Fruit fly (Drosophila melanogaster): ENCODE data around the gene CG43056.
A peak's percentile ranks its signal among the peaks of the same experiment; 100 is the strongest.

The CG43056 gene

DNA sequence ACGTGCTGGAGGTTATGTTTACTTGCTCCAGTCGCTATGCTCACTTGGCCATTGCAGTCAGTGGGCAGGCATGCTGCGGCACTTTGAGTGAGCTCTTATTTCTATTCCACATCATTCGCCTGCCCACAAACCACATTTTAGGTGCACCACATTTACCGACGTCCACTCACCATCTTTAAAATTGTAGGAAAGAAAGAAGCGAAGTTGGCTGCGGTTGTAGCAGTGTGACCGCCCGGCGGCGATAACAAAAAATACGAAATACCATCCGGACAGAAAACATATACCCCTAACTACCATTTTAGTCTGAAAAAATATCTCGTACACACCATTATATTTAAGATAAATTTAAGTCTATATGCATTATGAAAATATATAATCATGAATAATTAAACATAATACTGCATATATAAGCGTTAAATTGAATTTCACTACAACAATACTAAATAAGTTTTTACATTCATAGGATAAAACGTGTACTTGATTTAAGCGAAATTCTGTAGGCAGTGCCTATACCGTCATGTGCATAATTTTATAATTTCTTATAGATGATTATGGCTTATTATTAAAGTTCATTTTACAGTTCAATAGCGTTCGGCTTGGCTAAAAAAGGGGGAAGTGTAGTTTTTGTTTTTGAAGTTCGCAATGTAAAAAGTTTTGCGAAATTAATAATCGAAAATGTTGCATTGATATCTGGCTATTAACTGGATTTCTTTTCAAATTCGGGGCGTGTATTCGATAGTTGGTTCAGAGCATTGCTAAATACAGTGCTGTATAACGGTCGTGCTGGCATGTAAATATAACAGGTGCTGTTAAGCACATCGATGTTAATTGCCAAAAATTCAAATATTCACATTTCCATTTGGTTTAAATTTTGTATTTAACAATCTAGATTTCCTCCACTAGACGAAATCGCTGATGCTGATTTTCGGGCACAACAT lies 20.8 kb downstream of the CG43056 start, which contains the start of gene RpL27A (continued):
- peak; percentile 73 for TF ChIP-seq CG5953 (GFP tag; IDR thresholded peaks at IDR 0.05)
- peak; percentile 68 for TF ChIP-seq CG18262 (tag; optimal IDR thresholded peaks at IDR 0.05)
- no peak for TF ChIP-seq br (optimal IDR thresholded peaks at IDR 0.05)
- TF ChIP-seq Med (GFP tag): peak; percentile 98
- TF ChIP-seq ab (GFP tag; optimal IDR thresholded peaks at IDR 0.05): no peak
- peak; percentile 57 for TF ChIP-seq Dip3 (GFP tag; optimal IDR thresholded peaks at IDR 0.05)
- TF ChIP-seq ci (GFP tag; IDR thresholded peaks at IDR 0.05): peak; percentile 97
- peak; percentile 34 for TF ChIP-seq kay (GFP tag; optimal IDR thresholded peaks at IDR 0.05)
- TF ChIP-seq CG9215 (GFP tag; IDR thresholded peaks at IDR 0.05): peak; percentile 53
- peak; percentile 70 for TF ChIP-seq Sry-β (GFP tag; optimal IDR thresholded peaks at IDR 0.05)
- TF ChIP-seq CG14667 (GFP tag; IDR thresholded peaks at IDR 0.05): peak; percentile 57; the same call in 1 of the 2 replicates
- peak; percentile 43 for TF ChIP-seq CG8359 (GFP tag; optimal IDR thresholded peaks at IDR 0.05; ENCODE audit: borderline replicate concordance)
- TF ChIP-seq ken (GFP tag; IDR thresholded peaks at IDR 0.05): peak; percentile 84
- TF ChIP-seq gt (GFP tag; IDR thresholded peaks at IDR 0.05): peak; percentile 34; the same call in 1 of the 2 replicates
- TF ChIP-seq unc-4 (GFP tag; IDR thresholded peaks at IDR 0.05; ENCODE audit: partially characterized antibody): peak; percentile 46; the same call in 1 of the 2 replicates
- no peak for TF ChIP-seq Doc2 (GFP tag; IDR thresholded peaks at IDR 0.05)
- TF ChIP-seq Lhr (GFP tag; optimal IDR thresholded peaks at IDR 0.05): peak; percentile 70
- TF ChIP-seq twi (tag; optimal IDR thresholded peaks at IDR 0.05): peak; percentile 55
- peak; percentile 88 for TF ChIP-seq zfh1 (GFP tag; IDR thresholded peaks at IDR 0.05)
- TF ChIP-seq h (optimal IDR thresholded peaks at IDR 0.05): no peak
- peak; percentile 57 for TF ChIP-seq Scr (GFP tag; IDR thresholded peaks at IDR 0.05; ENCODE audit: partially characterized antibody)
- TF ChIP-seq CoRest (tag; optimal IDR thresholded peaks at IDR 0.05): peak; percentile 81
- TF ChIP-seq CG3847 (GFP tag; IDR thresholded peaks at IDR 0.05): peak; percentile 68
- TF ChIP-seq Mad (GFP tag; optimal IDR thresholded peaks at IDR 0.05): peak; percentile 76
- peak; percentile 91 for TF ChIP-seq phol (tag; optimal IDR thresholded peaks at IDR 0.05)
- TF ChIP-seq tap (tag; optimal IDR thresholded peaks at IDR 0.05): peak; percentile 32
- no peak for TF ChIP-seq Ravus (GFP tag; IDR thresholded peaks at IDR 0.05)
- peak; percentile 73 for TF ChIP-seq CG6689 (GFP tag; IDR thresholded peaks at IDR 0.05)
- peak; percentile 87 for TF ChIP-seq CG17385 (GFP tag; optimal IDR thresholded peaks at IDR 0.05)
- peak; percentile 80 for TF ChIP-seq CG15601 (tag; optimal IDR thresholded peaks at IDR 0.05)
- peak; percentile 70 for TF ChIP-seq luna (GFP tag; optimal IDR thresholded peaks at IDR 0.05)
- TF ChIP-seq HmgZ (tag; optimal IDR thresholded peaks at IDR 0.05): peak; percentile 75
- peak; percentile 50 for TF ChIP-seq CG3838 (GFP tag; optimal IDR thresholded peaks at IDR 0.05)
- TF ChIP-seq CG12236 (GFP tag; optimal IDR thresholded peaks at IDR 0.05): peak; percentile 64
- peak; percentile 60 for TF ChIP-seq oc (tag; optimal IDR thresholded peaks at IDR 0.05)
- TF ChIP-seq CG7963 (GFP tag; IDR thresholded peaks at IDR 0.05; ENCODE audit: partially characterized antibody): no peak
- peak; percentile 83 for TF ChIP-seq CG6813 (GFP tag; optimal IDR thresholded peaks at IDR 0.05)
- peak; percentile 87 for TF ChIP-seq Mes4 (GFP tag; optimal IDR thresholded peaks at IDR 0.05)
- peak; percentile 23 for TF ChIP-seq CG15696 (tag; optimal IDR thresholded peaks at IDR 0.05)
- no peak; the same call in 2 of the 3 replicates for TF ChIP-seq CG11560 (tag; IDR thresholded peaks at IDR 0.05)
- no peak for TF ChIP-seq mld (GFP tag; IDR thresholded peaks at IDR 0.05; ENCODE audit: partially characterized antibody)
- TF ChIP-seq row (GFP tag; IDR thresholded peaks at IDR 0.05): peak; percentile 70
- peak; percentile 71 for TF ChIP-seq her (GFP tag; optimal IDR thresholded peaks at IDR 0.05)
- no peak for TF ChIP-seq dan (GFP tag; IDR thresholded peaks at IDR 0.05)
- peak; percentile 66 for TF ChIP-seq az2 (GFP tag; optimal IDR thresholded peaks at IDR 0.05)
- peak; percentile 63 for TF ChIP-seq Bteb2 (GFP tag; optimal IDR thresholded peaks at IDR 0.05)
- no peak for TF ChIP-seq grn (GFP tag; optimal IDR thresholded peaks at IDR 0.05)
- TF ChIP-seq CG10147 (GFP tag; optimal IDR thresholded peaks at IDR 0.05): peak; percentile 53
- peak; percentile 32 for TF ChIP-seq CG31388 (GFP tag; optimal IDR thresholded peaks at IDR 0.05)

Data from whole organism, embryonic.